Worm (Caenorhabditis elegans) whole organism, L4/young adult: ENCODE measurements around the gene C05D11.5.

Experiments used
- W03F9.2 ChIP-seq: fragments of 150-350 bp; optimal IDR thresholded peaks from 2 replicates; lab custom pipeline; 2014; ENCODE audit warnings: missing biosample characterization, missing genetic modification characterization
- dao-5 ChIP-seq: sonication (generic microtip); optimal IDR thresholded peaks from 2 replicates; lab custom pipeline; 2016; ENCODE audit warnings: missing genotype, missing genetic modification characterization, moderate library complexity, missing compliant biosample characterization
- him-1 ChIP-seq: sonication (generic microtip); optimal IDR thresholded peaks from 2 replicates; lab custom pipeline; 2016; ENCODE audit warnings: missing genotype, missing genetic modification reagents, missing genetic modification characterization, missing compliant biosample characterization

C05D11.5 gene

DNA sequence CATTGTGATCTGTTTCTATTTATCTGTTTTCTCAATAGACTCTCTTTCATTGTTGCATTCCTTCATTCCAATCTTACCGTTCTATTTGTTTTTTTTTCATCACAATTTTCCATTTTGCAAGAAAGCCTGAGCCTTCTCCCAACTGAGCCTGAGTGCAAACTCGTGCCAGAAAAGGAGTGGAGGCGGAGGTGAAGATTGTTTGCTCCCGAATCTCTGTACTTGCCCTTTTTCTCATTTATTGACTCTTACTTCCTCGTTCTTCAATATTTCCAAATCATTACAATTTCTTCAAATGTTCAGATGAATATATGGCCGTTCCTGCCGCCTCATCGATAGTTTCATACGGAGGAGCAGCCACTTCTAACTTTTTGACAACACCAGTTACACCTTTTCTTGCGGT is 5.0 kb downstream of the C05D11.5 start, which contains the start of gene let-756:
Gene let-756 (plus strand): TSS at position 301 of the 400 bp plus-strand sequence.
- TF ChIP-seq dao-5 (tag; lab: Kevin White, UChicago), result no peak
- TF ChIP-seq W03F9.2 (tag; lab: Kevin White, UChicago), result no peak

DNA sequence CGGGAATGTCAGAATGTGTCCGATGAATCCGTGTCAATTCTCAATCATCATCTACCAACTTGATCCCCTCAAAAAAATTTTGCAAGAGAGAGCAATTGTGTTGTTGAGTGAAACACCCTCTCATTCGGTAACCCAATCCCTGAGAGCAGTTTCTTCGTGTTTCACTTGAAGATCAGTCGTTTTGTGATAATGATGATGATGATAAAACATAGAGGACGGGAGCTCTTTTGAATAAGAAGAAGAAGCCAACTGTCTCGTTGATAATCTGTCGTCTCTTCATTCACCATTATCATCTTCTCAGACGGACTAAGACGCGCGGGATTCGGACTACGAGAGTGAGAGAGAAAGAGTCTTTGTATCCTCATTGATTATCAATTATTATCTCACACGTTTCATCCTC is 6.7 kb downstream of the C05D11.5 start:
- no peak for TF ChIP-seq him-1 (tag; lab: Kevin White, UChicago)
- TF ChIP-seq W03F9.2 (tag; lab: Kevin White, UChicago), result no peak
- TF ChIP-seq dao-5 (tag; lab: Kevin White, UChicago), result no peak

DNA sequence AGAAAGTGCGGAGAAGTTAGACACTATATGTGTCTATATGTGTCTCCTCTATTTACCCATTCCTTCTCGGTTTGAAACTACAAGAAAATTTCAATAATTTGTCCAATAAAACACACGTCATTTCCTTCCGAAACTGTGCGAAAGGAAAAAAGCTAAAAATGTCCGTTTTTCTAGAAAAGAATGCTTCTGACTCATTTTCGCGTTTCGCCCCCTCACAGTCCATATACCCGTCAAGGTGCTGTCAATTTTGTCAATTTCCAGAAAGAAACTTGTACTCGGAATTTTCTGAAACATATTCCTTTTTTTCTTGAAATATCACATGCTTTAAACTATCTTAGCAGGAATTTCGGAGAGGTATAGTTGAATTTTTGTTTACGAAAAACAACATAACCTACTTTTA is 9.0 kb downstream of the C05D11.5 start:
- no peak for TF ChIP-seq W03F9.2 (tag; lab: Kevin White, UChicago)
- no peak for TF ChIP-seq dao-5 (tag; lab: Kevin White, UChicago)
- no peak for TF ChIP-seq him-1 (tag; lab: Kevin White, UChicago)

DNA sequence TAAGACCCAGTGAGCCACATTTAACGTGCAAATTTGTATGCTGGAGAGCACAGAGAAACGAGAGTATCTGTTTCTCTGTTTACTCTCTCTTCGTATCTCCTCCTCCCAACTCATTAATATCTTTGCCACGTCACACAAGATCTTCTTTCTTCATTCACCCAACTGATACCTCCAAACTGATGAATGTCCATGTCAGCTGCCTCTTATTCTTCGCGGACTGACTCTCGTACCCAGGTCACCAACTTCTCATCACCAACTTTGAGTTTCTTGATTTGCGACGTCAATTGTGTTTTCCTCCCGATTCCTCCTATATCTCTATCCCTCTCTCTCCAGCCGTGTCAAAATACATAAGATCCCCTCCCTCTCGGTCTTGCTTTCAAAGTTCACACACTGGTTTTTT is 9.5 kb downstream of the C05D11.5 start:
- TF ChIP-seq him-1 (tag; lab: Kevin White, UChicago), result no peak
- TF ChIP-seq W03F9.2 (tag; lab: Kevin White, UChicago), result no peak
- TF ChIP-seq dao-5 (tag; lab: Kevin White, UChicago), result no peak

DNA sequence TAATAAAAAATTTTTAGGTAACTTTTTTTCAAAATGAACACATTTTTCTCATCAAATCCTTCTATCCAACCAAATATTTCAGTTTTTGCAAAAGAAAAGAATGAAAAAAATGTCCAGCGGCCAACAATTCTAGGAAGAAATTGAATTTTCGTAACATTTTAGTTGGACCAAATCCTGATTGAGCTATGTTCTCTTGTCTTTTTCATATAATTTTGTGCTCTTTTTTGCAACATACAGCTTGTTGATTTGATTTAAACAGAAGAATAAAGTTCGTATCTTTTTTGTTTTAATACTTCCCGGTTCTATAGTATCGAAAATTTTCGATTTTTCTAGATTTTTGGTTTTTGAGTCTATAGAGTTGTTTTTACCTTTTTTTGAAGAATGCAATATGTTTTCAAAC is 12.4 kb downstream of the C05D11.5 start:
- TF ChIP-seq him-1 (tag; lab: Kevin White, UChicago), result no peak

DNA sequence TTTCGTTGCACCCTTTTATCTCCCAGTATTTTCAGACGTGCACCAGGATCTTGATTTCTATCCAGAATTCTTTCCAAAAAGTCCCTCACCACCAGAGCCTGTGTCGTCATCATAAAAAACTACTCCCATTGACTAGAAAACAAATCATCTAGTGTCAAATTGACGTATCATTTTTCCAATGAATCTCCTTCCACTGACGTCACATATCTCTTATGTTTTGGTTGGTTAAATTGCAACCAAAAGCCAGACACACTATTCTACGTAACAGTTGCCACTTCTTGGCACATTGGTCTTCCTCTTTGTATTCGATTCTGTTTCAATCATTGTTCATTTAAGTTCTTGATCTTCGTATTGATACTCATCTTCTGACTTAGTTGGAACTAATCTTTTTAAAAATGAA is 13.7 kb downstream of the C05D11.5 start:
- no peak for TF ChIP-seq W03F9.2 (tag; lab: Kevin White, UChicago)
- no peak for TF ChIP-seq dao-5 (tag; lab: Kevin White, UChicago)
- TF ChIP-seq him-1 (tag; lab: Kevin White, UChicago), result no peak

DNA sequence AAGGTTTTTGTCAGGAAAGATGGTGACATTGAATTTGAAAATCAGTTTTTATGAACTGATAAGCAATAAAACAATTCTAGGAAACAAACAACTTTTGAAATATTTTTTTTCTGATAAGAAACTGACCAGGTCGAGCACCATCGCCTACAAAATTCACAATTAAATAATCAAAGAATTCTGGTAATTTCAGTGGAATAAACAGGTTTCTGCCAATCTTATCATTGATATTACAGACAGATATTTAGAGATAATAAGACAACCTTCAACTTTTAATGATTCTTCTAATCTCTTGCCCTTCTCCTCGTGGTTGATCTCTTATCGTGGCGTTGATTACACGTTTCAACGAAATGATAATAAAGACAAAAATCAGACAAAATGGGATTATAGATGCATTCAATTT is 15.4 kb downstream of the C05D11.5 start:
- TF ChIP-seq W03F9.2 (tag; lab: Kevin White, UChicago), result no peak
- no peak for TF ChIP-seq dao-5 (tag; lab: Kevin White, UChicago)
- TF ChIP-seq him-1 (tag; lab: Kevin White, UChicago), result no peak

DNA sequence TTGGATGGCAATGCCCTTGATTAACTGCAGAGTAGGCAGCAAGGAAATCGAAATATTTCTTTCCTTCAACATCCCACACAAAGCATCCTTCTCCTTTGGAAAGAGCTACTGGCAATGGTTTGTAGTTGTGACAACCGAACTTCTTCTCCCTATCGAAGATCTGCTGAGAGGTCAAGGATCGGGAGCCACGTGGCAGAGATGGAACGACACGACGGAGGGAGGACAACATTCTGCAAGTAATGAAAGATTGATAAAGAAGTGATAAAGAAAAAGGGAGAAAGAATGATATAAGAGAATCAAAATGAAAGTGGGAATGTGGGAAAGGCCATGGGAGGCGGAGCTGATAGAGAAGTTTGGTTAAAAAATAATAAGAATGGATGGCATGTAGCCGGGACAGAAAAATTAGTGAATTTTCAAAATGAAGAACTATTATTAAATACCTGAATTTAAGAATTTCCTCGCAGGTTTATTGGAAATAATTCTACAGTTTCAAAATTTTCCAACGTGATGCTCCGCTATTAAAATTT is 16.0 kb downstream of the C05D11.5 start, which contains the start of gene oatr-1:
Gene oatr-1 (minus strand): TSS at position 477 of the 527 bp plus-strand sequence.
- no peak for TF ChIP-seq dao-5 (tag; lab: Kevin White, UChicago)
- no peak for TF ChIP-seq W03F9.2 (tag; lab: Kevin White, UChicago)
- no peak for TF ChIP-seq him-1 (tag; lab: Kevin White, UChicago)

DNA sequence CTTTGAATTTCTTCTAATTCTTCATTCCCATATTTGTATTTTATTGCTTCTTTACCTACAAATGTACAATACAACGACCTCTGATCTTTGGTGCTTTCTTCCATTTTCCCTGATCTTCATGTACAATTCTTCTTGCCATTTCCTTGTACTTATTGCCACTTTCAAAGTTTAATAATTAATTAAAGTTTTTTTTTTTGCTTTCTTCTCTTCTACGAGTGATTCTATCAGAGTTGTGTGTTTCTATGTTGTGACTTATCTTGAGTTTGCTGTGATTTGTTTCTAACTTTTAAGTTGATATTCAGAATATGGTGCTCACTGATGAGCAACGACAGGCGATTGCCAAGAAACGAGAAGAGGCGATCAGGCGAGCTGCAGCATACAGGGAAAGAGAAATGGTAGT is 21.2 kb downstream of the C05D11.5 start, which contains the start of gene smrc-1:
Gene smrc-1 (plus strand): TSS at position 301 of the 400 bp plus-strand sequence.
- TF ChIP-seq dao-5 (tag; lab: Kevin White, UChicago), result no peak
- no peak for TF ChIP-seq him-1 (tag; lab: Kevin White, UChicago)
- no peak for TF ChIP-seq W03F9.2 (tag; lab: Kevin White, UChicago)

DNA sequence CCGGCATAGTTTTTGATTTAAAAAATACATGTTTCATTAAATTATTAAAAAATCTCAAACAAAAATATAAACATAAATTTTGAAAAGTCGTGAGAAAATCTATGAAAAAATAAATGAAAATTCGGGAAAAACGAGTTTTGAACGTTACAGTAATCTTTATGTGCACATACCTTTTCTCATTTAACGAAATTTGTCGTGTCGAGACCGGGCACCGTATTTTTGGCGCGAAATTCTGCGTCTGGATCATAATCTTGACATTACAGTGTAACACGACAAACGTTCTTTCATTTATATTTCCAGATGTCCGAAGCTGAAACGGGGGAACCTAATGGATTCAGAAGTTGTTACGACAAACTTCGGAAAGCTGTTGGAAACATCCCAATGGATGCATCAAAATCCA is 22.3 kb downstream of the C05D11.5 start, which contains the start of gene C16A3.2:
Gene C16A3.2 (plus strand): TSS at position 301 of the 400 bp plus-strand sequence.
- no peak for TF ChIP-seq him-1 (tag; lab: Kevin White, UChicago)
- TF ChIP-seq W03F9.2 (tag; lab: Kevin White, UChicago), result no peak
- TF ChIP-seq dao-5 (tag; lab: Kevin White, UChicago), result no peak

DNA sequence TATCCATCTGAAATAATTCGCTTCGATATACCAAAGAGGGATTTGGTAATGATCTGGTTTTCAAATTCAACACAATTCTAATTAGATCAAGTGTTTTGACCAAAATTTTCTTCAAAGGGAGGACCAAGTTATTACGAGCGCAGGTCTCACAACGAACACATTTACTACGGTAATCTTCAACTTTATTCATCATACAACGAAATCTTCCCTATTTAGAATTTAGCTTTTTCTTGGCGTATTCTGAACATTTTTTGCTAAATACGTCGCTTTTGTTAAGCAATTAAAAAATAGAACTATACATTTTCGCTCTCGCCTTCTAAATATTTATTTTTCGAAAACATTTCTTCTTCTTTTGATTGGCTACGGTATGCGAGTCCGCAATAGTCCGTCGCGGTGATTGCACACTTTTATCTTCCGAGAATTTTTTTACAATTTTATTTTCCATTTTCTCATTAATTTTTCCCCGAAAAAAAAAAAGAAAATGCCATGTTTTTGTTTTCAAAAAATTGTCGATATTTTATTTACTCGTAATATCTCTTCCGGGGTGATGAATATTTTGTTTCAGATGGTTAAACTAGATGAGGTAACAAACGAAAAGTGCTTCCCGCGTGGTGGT is 28.7 kb downstream of the C05D11.5 start, which contains the start of gene let-716:
Gene let-716 (plus strand): TSS at position 566 of the 616 bp plus-strand sequence.
- TF ChIP-seq W03F9.2 (tag; lab: Kevin White, UChicago) (no peak), him-1 (tag; lab: Kevin White, UChicago) (no peak), dao-5 (tag; lab: Kevin White, UChicago) (no peak)

DNA sequence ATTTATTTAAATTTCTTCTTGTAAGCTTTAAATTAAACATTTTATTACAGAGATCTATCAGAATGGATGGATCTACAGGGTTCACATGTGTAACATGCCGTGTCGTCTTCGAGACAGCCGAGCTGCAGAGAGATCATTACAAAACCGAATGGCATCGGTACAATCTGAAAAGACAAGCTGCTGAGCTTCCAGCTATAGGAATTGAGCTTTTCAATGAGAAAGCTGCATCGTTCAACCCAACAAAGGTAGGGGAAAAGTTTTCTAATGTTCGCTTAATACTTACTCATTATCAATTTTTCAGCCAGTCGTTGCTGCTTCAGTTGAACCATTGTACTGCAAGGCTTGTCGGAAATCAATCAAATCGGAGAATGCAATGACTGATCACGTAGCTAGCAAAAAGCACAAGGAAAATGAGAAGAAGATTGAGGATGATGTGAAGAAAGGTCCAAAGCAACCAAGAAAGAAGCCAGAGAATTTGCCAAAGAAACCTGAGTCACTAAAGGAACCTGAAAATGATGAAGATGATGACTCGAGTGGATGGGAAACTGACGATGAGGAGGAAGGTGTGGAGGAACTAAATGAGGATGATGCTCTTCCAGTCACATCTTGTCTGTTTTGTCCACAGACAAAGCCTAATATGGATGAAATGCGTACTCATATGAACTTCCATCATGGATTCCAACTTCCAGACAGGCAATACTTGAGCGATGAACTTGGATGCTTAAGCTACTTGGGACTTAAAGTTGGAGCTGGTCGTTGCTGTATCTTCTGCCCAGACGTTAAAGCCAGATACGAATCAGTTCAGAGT is 30.0 kb downstream of the C05D11.5 start, which contains the start of gene znf-622:
Gene znf-622 (plus strand): TSS at position 51 of the 808 bp plus-strand sequence.
- TF ChIP-seq W03F9.2 (tag; lab: Kevin White, UChicago), result no peak
- TF ChIP-seq him-1 (tag; lab: Kevin White, UChicago), result no peak
- TF ChIP-seq dao-5 (tag; lab: Kevin White, UChicago), result no peak

DNA sequence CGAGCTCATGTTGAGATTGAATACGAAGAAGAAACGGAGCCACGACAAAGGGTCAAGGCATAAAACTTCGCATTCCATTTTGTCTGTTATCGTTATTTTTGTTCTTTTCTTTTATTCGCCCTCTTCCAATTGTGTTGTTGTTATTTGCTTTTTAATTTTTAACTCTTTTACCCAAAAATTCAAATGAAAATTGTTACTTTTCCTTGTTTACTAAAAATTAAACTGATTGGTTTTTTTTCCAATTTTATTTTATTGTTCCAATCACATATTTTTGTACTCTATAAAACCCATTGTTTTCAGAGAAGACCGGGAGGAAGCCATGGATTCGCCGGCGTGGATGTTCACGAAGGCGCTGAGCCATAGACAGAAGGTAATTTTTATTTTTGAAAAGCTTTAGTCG is 31.3 kb downstream of the C05D11.5 start, which contains the start of gene C16A3.5:
Gene C16A3.5 (plus strand): TSS at position 301 of the 400 bp plus-strand sequence.
- no peak for TF ChIP-seq W03F9.2 (tag; lab: Kevin White, UChicago)
- no peak for TF ChIP-seq dao-5 (tag; lab: Kevin White, UChicago)
- no peak for TF ChIP-seq him-1 (tag; lab: Kevin White, UChicago)
